Fruit fly (Drosophila melanogaster): ENCODE results near the gene ro.

Gene ro

dm6 chr3R:26886283-26886689 lies 5.3 kb upstream of the ro start (continued):
- peak; percentile 46; the same call in 1 of the 2 replicates for TF ChIP-seq ro (GFP tag; IDR thresholded peaks at IDR 0.05)

DNA sequence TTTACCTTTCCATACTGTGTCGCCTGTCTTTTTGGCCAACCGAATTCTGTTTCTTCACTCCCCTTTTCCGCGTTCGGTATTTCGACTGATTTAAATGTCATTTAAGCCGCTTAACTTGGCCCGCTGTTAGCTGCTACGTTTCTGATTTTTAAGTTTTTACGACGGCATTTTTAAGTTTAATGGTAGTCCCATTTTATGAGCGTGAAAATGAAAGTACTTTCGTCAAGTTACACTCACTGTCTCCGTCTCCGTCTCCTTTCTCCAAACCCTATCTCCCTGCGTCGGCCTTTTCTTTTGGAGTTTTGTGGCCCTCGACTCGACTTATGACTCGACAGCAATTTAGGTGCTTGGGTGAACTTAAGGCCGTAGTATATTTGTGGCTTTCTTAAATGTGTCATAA lies 4.2 kb upstream of the ro start:
- TF ChIP-seq Kr (GFP tag; optimal IDR thresholded peaks at IDR 0.05) (peak; percentile 5), Ets65A (GFP tag) (peak; percentile 62), CG13296 (GFP tag; optimal IDR thresholded peaks at IDR 0.05) (no peak), Blimp-1 (GFP tag; optimal IDR thresholded peaks at IDR 0.05) (peak; percentile 76)

dm6 chr3R:26883015-26883292 lies 2.0 kb upstream of the ro start:
- TF ChIP-seq twi (tag; optimal IDR thresholded peaks at IDR 0.05) (peak; percentile 97), CG15011 (GFP tag; optimal IDR thresholded peaks at IDR 0.05) (no peak), fru (optimal IDR thresholded peaks at IDR 0.05) (no peak), CG14860 (GFP tag; IDR thresholded peaks at IDR 0.05; ENCODE audit: partially characterized antibody) (no peak), sens (GFP tag) (peak; percentile 24), Meics (GFP tag; optimal IDR thresholded peaks at IDR 0.05) (peak; percentile 11), CG11560 (tag; IDR thresholded peaks at IDR 0.05) (no peak), CG6689 (GFP tag; IDR thresholded peaks at IDR 0.05) (no peak), lilli (GFP tag; optimal IDR thresholded peaks at IDR 0.05) (no peak)

DNA sequence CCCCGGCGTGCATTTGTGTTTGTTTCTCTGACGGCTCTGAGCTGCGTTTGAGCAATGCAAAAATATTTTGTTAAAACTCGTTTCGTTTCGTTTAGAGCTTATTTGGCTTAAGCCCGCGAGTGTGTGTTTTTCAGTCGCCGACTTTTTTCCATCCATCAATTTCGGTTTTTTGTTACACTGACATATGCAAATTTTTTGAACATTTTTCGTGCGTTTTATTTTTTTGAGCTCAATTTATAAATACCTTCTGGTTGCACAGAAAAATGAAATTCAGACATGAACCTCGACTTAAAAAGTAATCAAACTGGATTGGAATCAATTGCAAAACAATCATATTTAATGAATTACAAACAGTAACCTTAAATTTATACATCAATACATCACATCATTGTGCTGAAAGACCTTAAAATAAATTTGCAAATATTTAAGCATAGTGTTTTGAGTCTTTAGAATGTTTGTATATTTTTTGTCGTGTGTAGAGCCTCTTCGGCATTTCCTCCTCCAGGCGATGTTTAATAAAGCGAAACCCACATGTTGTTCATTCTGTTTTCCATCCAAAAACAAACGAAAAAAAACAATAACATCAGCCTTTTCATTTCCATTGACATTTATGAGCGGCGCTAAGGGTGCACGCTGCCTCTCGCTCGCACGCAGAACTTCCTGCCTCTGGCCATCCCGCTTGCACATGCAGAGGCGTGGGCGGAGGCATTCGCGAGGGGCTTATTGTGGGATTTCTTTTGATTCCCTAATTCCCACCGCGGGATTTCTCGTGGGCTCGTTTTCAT lies 1.5 kb upstream of the ro start:
- TF ChIP-seq lov (optimal IDR thresholded peaks at IDR 0.05): no peak
- TF ChIP-seq lov (GFP tag; IDR thresholded peaks at IDR 0.05): peak; percentile 54; the same call in 1 of the 3 replicates
- 0 out of 2 replicates have a peak, but pooled peaks have one; percentile 12 for TF ChIP-seq Rfx (GFP tag; IDR thresholded peaks at IDR 0.05)
- peak in 1 of 2 experiments; percentile 62 for TF ChIP-seq tll (GFP tag; optimal IDR thresholded peaks at IDR 0.05)
- 0 out of 4 replicates have a peak, but pooled peaks have one; percentile 53 for TF ChIP-seq chinmo (GFP tag; IDR thresholded peaks at IDR 0.05; ENCODE audit: partially characterized antibody)
- TF ChIP-seq gcm (GFP tag; optimal IDR thresholded peaks at IDR 0.05): peak; percentile 15
- TF ChIP-seq sc (optimal IDR thresholded peaks at IDR 0.05): no peak
- TF ChIP-seq sc (GFP tag; optimal IDR thresholded peaks at IDR 0.05): no peak
- peak; percentile 18 for TF ChIP-seq gem (tag; optimal IDR thresholded peaks at IDR 0.05)
- no peak for TF ChIP-seq stc (GFP tag; IDR thresholded peaks at IDR 0.05)
- TF ChIP-seq pros (GFP tag; optimal IDR thresholded peaks at IDR 0.05): peak; percentile 2
- no peak for TF ChIP-seq ham (GFP tag; IDR thresholded peaks at IDR 0.05)
- peak; percentile 17 for TF ChIP-seq CG8924 (tag; optimal IDR thresholded peaks at IDR 0.05)
- 0 out of 3 replicates have a peak, but pooled peaks have one; percentile 35 for TF ChIP-seq knrl (GFP tag; IDR thresholded peaks at IDR 0.05; ENCODE audit: partially characterized antibody)
- 0 out of 2 replicates have a peak, but pooled peaks have one; percentile 12 for TF ChIP-seq sob (GFP tag; IDR thresholded peaks at IDR 0.05)
- peak; percentile 12 for TF ChIP-seq Jarid2 (GFP tag; optimal IDR thresholded peaks at IDR 0.05)
- TF ChIP-seq sens (GFP tag): peak; percentile 66
- no peak for TF ChIP-seq Ets65A (GFP tag)
- peak; percentile 65; the same call in 1 of the 3 replicates for TF ChIP-seq sr (GFP tag; IDR thresholded peaks at IDR 0.05)
- TF ChIP-seq D (optimal IDR thresholded peaks at IDR 0.05): no peak
- TF ChIP-seq D (GFP tag; optimal IDR thresholded peaks at IDR 0.05): peak; percentile 32
- TF ChIP-seq chn (GFP tag; optimal IDR thresholded peaks at IDR 0.05): no peak
- no peak for TF ChIP-seq CG13296 (GFP tag; optimal IDR thresholded peaks at IDR 0.05)
- peak; percentile 86 for TF ChIP-seq CG1832 (GFP tag; optimal IDR thresholded peaks at IDR 0.05)
- TF ChIP-seq vvl (GFP tag; IDR thresholded peaks at IDR 0.05): 0 out of 2 replicates have a peak, but pooled peaks have one; percentile 23
- peak; percentile 94 for TF ChIP-seq CG2199 (GFP tag; IDR thresholded peaks at IDR 0.05)
- no peak for TF ChIP-seq CG3163 (GFP tag; optimal IDR thresholded peaks at IDR 0.05)
- TF ChIP-seq twi (tag; optimal IDR thresholded peaks at IDR 0.05): no peak
- TF ChIP-seq chm (GFP tag; IDR thresholded peaks at IDR 0.05): peak; percentile 64
- no peak for TF ChIP-seq CG6654 (GFP tag; optimal IDR thresholded peaks at IDR 0.05)
- TF ChIP-seq CG17361 (GFP tag; IDR thresholded peaks at IDR 0.05): no peak
- no peak for TF ChIP-seq trem (tag; optimal IDR thresholded peaks at IDR 0.05)
- peak; percentile 11 for TF ChIP-seq Ssrp (tag; optimal IDR thresholded peaks at IDR 0.05)
- no peak for TF ChIP-seq CG15011 (GFP tag; optimal IDR thresholded peaks at IDR 0.05)
- TF ChIP-seq bbx (GFP tag; IDR thresholded peaks at IDR 0.05; ENCODE audit: partially characterized antibody): no peak
- TF ChIP-seq lbe (GFP tag; optimal IDR thresholded peaks at IDR 0.05): no peak

Data from whole organism, embryonic.